Worm (Caenorhabditis elegans) whole organism, L4/young adult: ENCODE data around the gene srbc-66.

Source experiments
- W03F9.2 ChIP-seq: fragments of 150-350 bp; optimal IDR thresholded peaks from 2 replicates; lab custom pipeline; 2014; ENCODE audit warnings: missing biosample characterization, missing genetic modification characterization
- dao-5 ChIP-seq: sonication (generic microtip); optimal IDR thresholded peaks from 2 replicates; lab custom pipeline; 2016; ENCODE audit warnings: missing genotype, missing genetic modification characterization, moderate library complexity, missing compliant biosample characterization
- him-1 ChIP-seq: sonication (generic microtip); optimal IDR thresholded peaks from 2 replicates; lab custom pipeline; 2016; ENCODE audit warnings: missing genotype, missing genetic modification reagents, missing genetic modification characterization, missing compliant biosample characterization

ce11 chrV:3580385-3580784 is 49.9 kb downstream of the srbc-66 start:
- no peak for TF ChIP-seq dao-5 (tag; lab: Kevin White, UChicago)
- no peak for TF ChIP-seq W03F9.2
- no peak for TF ChIP-seq him-1 (tag; lab: Kevin White, UChicago)
